Worm (Caenorhabditis elegans) whole organism, early embryonic: ENCODE data around the gene srx-56.

Source experiments
- B0310.2 ChIP-seq: sonication (generic microtip); optimal IDR thresholded peaks from 2 replicates; lab custom pipeline; 2016; ENCODE audit warnings: mild to moderate bottlenecking, missing genetic modification characterization, missing compliant biosample characterization
- F13C5.2 ChIP-seq: sonication (generic microtip); optimal IDR thresholded peaks from 2 replicates; lab custom pipeline; 2017; ENCODE audit warnings: mild to moderate bottlenecking, missing genetic modification characterization, inconsistent platforms, missing compliant biosample characterization
- ama-1 ChIP-seq: fragments of 150-350 bp; optimal IDR thresholded peaks from 2 replicates; lab custom pipeline; 2014
- ceh-13 ChIP-seq: fragments of 200-800 bp; sonication (Bioruptor generic); optimal IDR thresholded peaks from 2 replicates; lab custom pipeline; 2018; ENCODE audit warnings: mild to moderate bottlenecking, missing genetic modification characterization, missing compliant biosample characterization
- ets-7 ChIP-seq: sonication (generic microtip); optimal IDR thresholded peaks from 2 replicates; lab custom pipeline; 2016; ENCODE audit warnings: missing genotype, missing genetic modification characterization, missing compliant biosample characterization
- flt-1 ChIP-seq: fragments of 200-800 bp; sonication (Bioruptor generic); IDR thresholded peaks from 2 replicates; pipeline ENCODE4 v1.3.6; 2022; ENCODE audit warnings: missing genetic modification characterization, missing compliant biosample characterization
- hmbx-1 ChIP-seq: sonication (generic microtip); optimal IDR thresholded peaks from 2 replicates; lab custom pipeline; 2016; ENCODE audit warnings: mild to moderate bottlenecking, missing genetic modification characterization, missing compliant biosample characterization
- pes-1 ChIP-seq: fragments of 200-800 bp; sonication (Bioruptor generic); IDR thresholded peaks from 2 replicates; pipeline ENCODE4 v1.3.6; 2022; ENCODE audit warnings: missing genetic modification reagents, missing genetic modification characterization, missing compliant biosample characterization
- tbx-11 ChIP-seq: fragments of 200-800 bp; sonication (Bioruptor generic); IDR thresholded peaks from 2 replicates; pipeline ENCODE4 v1.3.6; 2022; ENCODE audit warnings: missing genetic modification characterization, missing compliant biosample characterization
- tbx-37 ChIP-seq: fragments of 200-800 bp; sonication (Bioruptor generic); conservative IDR thresholded peaks from 2 replicates; pipeline ENCODE4 v1.3.6; 2022; ENCODE audit warnings: missing genetic modification reagents, missing genetic modification characterization, missing compliant biosample characterization
- tra-4 ChIP-seq: sonication (generic microtip); optimal IDR thresholded peaks from 2 replicates; lab custom pipeline; 2017; ENCODE audit warnings: missing genetic modification characterization, missing compliant biosample characterization

DNA sequence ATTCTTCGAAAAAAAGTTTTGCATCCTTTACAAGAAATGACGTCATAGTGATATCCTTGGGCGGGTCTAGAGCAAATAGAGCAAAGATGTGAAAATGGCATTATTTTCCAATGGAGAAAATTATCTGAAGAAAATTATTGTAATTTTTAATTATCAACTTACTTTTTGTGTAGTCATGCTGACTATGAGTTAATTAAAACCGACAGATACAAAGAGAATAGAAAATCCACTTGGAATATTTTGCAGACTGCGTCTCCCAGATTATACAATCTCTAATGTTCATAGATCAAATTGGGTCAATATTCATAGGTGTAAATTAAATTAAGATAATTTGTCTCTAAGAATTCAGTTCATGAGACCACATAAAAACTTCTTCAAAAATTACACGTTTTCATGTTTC, 24.6 kb upstream of the srx-56 start, which contains the start of gene nhr-149:
- TF ChIP-seq tra-4 (no peak), ama-1 (lab: Kevin White, UChicago) (no peak), pes-1 (GFP tag; lab: Robert Waterston, UW) (no peak), F13C5.2 (no peak), hmbx-1 (tag; lab: Kevin White, UChicago) (no peak), ets-7 (tag; lab: Kevin White, UChicago) (no peak), B0310.2 (tag; lab: Kevin White, UChicago) (no peak), ceh-13 (GFP tag; lab: Kevin White, UChicago) (no peak), flt-1 (no peak), tbx-11 (GFP tag; lab: Robert Waterston, UW) (no peak), tbx-37 (no peak)
